Worm (Caenorhabditis elegans): ENCODE results near the gene din-1.

The din-1 gene

ce11 chrII:11619895-11620439, 13.4 kb downstream of the din-1 start (continued):
- TF ChIP-seq nhr-77 (tag; optimal IDR thresholded peaks at IDR 0.05) (no peak), ceh-82 (tag; optimal IDR thresholded peaks at IDR 0.05) (peak; percentile 4), sma-9 (GFP tag; optimal IDR thresholded peaks at IDR 0.05) (peak; percentile 96), sma-9 (tag; optimal IDR thresholded peaks at IDR 0.05) (peak; percentile 57), nhr-21 (tag; optimal IDR thresholded peaks at IDR 0.05) (peak; percentile 90), unc-39 (tag; optimal IDR thresholded peaks at IDR 0.05) (no peak), gmeb-1 (tag; optimal IDR thresholded peaks at IDR 0.05) (peak; percentile 25), R02D3.7 (tag; optimal IDR thresholded peaks at IDR 0.05) (no peak), Y55F3AM.14 (GFP tag; optimal IDR thresholded peaks at IDR 0.05) (peak; percentile 92), elt-1 (tag; optimal IDR thresholded peaks at IDR 0.05) (no peak), ztf-11 (tag; optimal IDR thresholded peaks at IDR 0.05) (no peak), fos-1 (tag; optimal IDR thresholded peaks at IDR 0.05) (peak; percentile 50), ceh-16 (tag; optimal IDR thresholded peaks at IDR 0.05) (peak; percentile 82)

ce11 chrII:11619171-11619570, 14.2 kb downstream of the din-1 start:
- TF ChIP-seq nhr-25 (tag; optimal IDR thresholded peaks at IDR 0.05) (peak; percentile 80), mdl-1 (tag; optimal IDR thresholded peaks at IDR 0.05) (peak in 1 of 2 experiments; percentile 41), sma-3 (GFP tag; optimal IDR thresholded peaks at IDR 0.05) (peak; percentile 89), dmd-4 (tag; optimal IDR thresholded peaks at IDR 0.05) (no peak), blmp-1 (tag; optimal IDR thresholded peaks at IDR 0.05; ENCODE audit: insufficient read depth) (peak; percentile 65), ztf-4 (tag; optimal IDR thresholded peaks at IDR 0.05) (no peak), sem-4 (tag; optimal IDR thresholded peaks at IDR 0.05) (peak; percentile 35), sma-9 (GFP tag; optimal IDR thresholded peaks at IDR 0.05) (peak; percentile 97), sma-9 (tag; optimal IDR thresholded peaks at IDR 0.05) (no peak), nhr-21 (tag; optimal IDR thresholded peaks at IDR 0.05) (peak; percentile 78), fos-1 (tag; optimal IDR thresholded peaks at IDR 0.05) (peak; percentile 81), F13H6.1 (tag; optimal IDR thresholded peaks at IDR 0.05) (peak; percentile 82), lsy-2 (tag; optimal IDR thresholded peaks at IDR 0.05) (peak; percentile 17 to 60), lin-13 (GFP tag; optimal IDR thresholded peaks at IDR 0.05) (peak; percentile 35), C34F6.9 (tag; optimal IDR thresholded peaks at IDR 0.05) (peak; percentile 47), unc-55 (GFP tag; optimal IDR thresholded peaks at IDR 0.05) (peak; percentile 46), egl-27 (tag; optimal IDR thresholded peaks at IDR 0.05) (peak; percentile 71), zag-1 (tag; optimal IDR thresholded peaks at IDR 0.05) (no peak), mab-5 (tag; optimal IDR thresholded peaks at IDR 0.05) (no peak), gmeb-1 (tag; optimal IDR thresholded peaks at IDR 0.05) (peak; percentile 46), crh-2 (tag; optimal IDR thresholded peaks at IDR 0.05) (peak; percentile 91), ama-1 (optimal IDR thresholded peaks at IDR 0.05) (no peak), nhr-129 (tag; optimal IDR thresholded peaks at IDR 0.05) (peak; percentile 69)

ce11 chrII:11617715-11618114, 15.7 kb downstream of the din-1 start:
- TF ChIP-seq lin-13 (GFP tag; optimal IDR thresholded peaks at IDR 0.05) (peak; percentile 2), zag-1 (tag; optimal IDR thresholded peaks at IDR 0.05) (no peak), sma-3 (GFP tag; optimal IDR thresholded peaks at IDR 0.05) (peak; percentile 47), nhr-11 (tag; optimal IDR thresholded peaks at IDR 0.05) (no peak), crh-2 (tag; optimal IDR thresholded peaks at IDR 0.05) (peak; percentile 40), blmp-1 (tag; optimal IDR thresholded peaks at IDR 0.05; ENCODE audit: insufficient read depth) (peak; percentile 98), ama-1 (optimal IDR thresholded peaks at IDR 0.05) (peak; percentile 68), nhr-129 (tag; optimal IDR thresholded peaks at IDR 0.05) (peak; percentile 34), lin-39 (tag; optimal IDR thresholded peaks at IDR 0.05) (no peak), egl-27 (tag; optimal IDR thresholded peaks at IDR 0.05) (no peak), nhr-6 (tag; optimal IDR thresholded peaks at IDR 0.05) (no peak), lsy-2 (tag; optimal IDR thresholded peaks at IDR 0.05) (peak in 1 of 2 experiments; percentile 34), alr-1 (tag; optimal IDR thresholded peaks at IDR 0.05) (no peak), nhr-21 (tag; optimal IDR thresholded peaks at IDR 0.05) (peak; percentile 12), ztf-1 (GFP tag; conservative IDR thresholded peaks at IDR 0.05) (no peak), elt-1 (tag; optimal IDR thresholded peaks at IDR 0.05) (no peak), nhr-77 (tag; optimal IDR thresholded peaks at IDR 0.05) (no peak), nhr-25 (tag; optimal IDR thresholded peaks at IDR 0.05) (peak; percentile 85), ztf-11 (tag; optimal IDR thresholded peaks at IDR 0.05) (no peak), mdl-1 (tag; optimal IDR thresholded peaks at IDR 0.05) (no peak), ZK546.5 (tag; optimal IDR thresholded peaks at IDR 0.05) (no peak), sma-9 (GFP tag; optimal IDR thresholded peaks at IDR 0.05) (peak; percentile 64), sma-9 (tag; optimal IDR thresholded peaks at IDR 0.05) (no peak), Y55F3AM.14 (GFP tag; optimal IDR thresholded peaks at IDR 0.05) (peak; percentile 60), mab-5 (tag; optimal IDR thresholded peaks at IDR 0.05) (no peak), F13H6.1 (tag; optimal IDR thresholded peaks at IDR 0.05) (peak; percentile 16), C34F6.9 (tag; optimal IDR thresholded peaks at IDR 0.05) (peak; percentile 11)
